Fruit fly (Drosophila melanogaster) S2 (cell line): ENCODE results near the gene ssx.

Experiments used
- CG8478 ChIP-seq: fragments of >200 bp; optimal IDR thresholded peaks from 2 replicates; lab custom pipeline; 2018
- CTCF ChIP-seq, 2 experiments: fragments of >200 bp; optimal IDR thresholded peaks; 2 replicates each; lab custom pipeline; 2018

- TF ChIP-seq CTCF (optimal IDR thresholded peaks at IDR 0.05; lab: Kevin White, UChicago) (no peak), CG8478 (lab: Kevin White, UChicago) (no peak)
These were observed 23.5 kb upstream of the ssx start for dm6 chrX:1346833-1347232.
